Fruit fly (Drosophila melanogaster) whole organism, prepupa: ENCODE measurements around the gene alpha4GT2.

Experiments
- Blimp-1 ChIP-seq: fragments of 200-800 bp; sonication (Bioruptor generic); optimal IDR thresholded peaks from 3 replicates; lab custom pipeline; 2017; ENCODE audit warnings: missing biosample characterization, missing genetic modification characterization, mild to moderate bottlenecking, moderate library complexity, missing genetic modification reagents
- CG10631 ChIP-seq: fragments of 200-800 bp; sonication (Bioruptor generic); optimal IDR thresholded peaks from 2 replicates; lab custom pipeline; 2016; ENCODE audit warnings: missing biosample characterization, missing genetic modification characterization
- CG10669 ChIP-seq: fragments of 200-800 bp; sonication (Bioruptor generic); optimal IDR thresholded peaks from 3 replicates; lab custom pipeline; 2018; ENCODE audit warnings: missing biosample characterization, mild to moderate bottlenecking, missing genetic modification characterization, moderate library complexity
- CG11294 ChIP-seq: fragments of 200-800 bp; sonication (Bioruptor generic); IDR thresholded peaks from 2 replicates; pipeline ENCODE4 v1.3.6; 2022; ENCODE audit warnings: missing biosample characterization, missing genetic modification characterization
- CG11902 ChIP-seq: fragments of 200-800 bp; sonication (Bioruptor generic); optimal IDR thresholded peaks from 3 replicates; lab custom pipeline; 2016; ENCODE audit warnings: missing biosample characterization, missing genetic modification characterization
- CG3032 ChIP-seq: fragments of 200-800 bp; optimal IDR thresholded peaks from 2 replicates; lab custom pipeline; 2019; ENCODE audit warnings: missing biosample characterization, mild to moderate bottlenecking, missing genetic modification characterization, moderate library complexity
- CG31627 ChIP-seq: fragments of 200-800 bp; sonication (Bioruptor generic); optimal IDR thresholded peaks from 3 replicates; lab custom pipeline; 2016; ENCODE audit warnings: missing biosample characterization, missing genetic modification characterization
- CG32006 ChIP-seq: fragments of 200-800 bp; sonication (Bioruptor generic); optimal IDR thresholded peaks from 3 replicates; lab custom pipeline; 2017; ENCODE audit warnings: missing biosample characterization, mild to moderate bottlenecking, missing genetic modification characterization
- CG34406 ChIP-seq: fragments of 200-800 bp; sonication (Bioruptor generic); optimal IDR thresholded peaks from 3 replicates; lab custom pipeline; 2016; ENCODE audit warnings: missing biosample characterization, missing genetic modification characterization
- CG6276 ChIP-seq: fragments of 200-800 bp; sonication (Bioruptor generic); optimal IDR thresholded peaks from 2 replicates; lab custom pipeline; 2017; ENCODE audit warnings: missing biosample characterization, mild to moderate bottlenecking, missing genetic modification characterization
- CG6792 ChIP-seq: fragments of 200-800 bp; sonication (Bioruptor generic); optimal IDR thresholded peaks from 3 replicates; lab custom pipeline; 2016; ENCODE audit warnings: missing biosample characterization, missing genetic modification characterization
- CG6854 ChIP-seq: fragments of 200-800 bp; sonication (Bioruptor generic); optimal IDR thresholded peaks from 2 replicates; lab custom pipeline; 2017; ENCODE audit warnings: missing biosample characterization, mild to moderate bottlenecking, missing genetic modification characterization
- CG7368 ChIP-seq: fragments of 200-800 bp; sonication (Bioruptor generic); optimal IDR thresholded peaks from 3 replicates; lab custom pipeline; 2016; ENCODE audit warnings: missing biosample characterization, missing genetic modification characterization
- CG8119 ChIP-seq: fragments of 200-800 bp; sonication (Bioruptor generic); IDR thresholded peaks from 3 replicates; pipeline ENCODE4 v1.3.6; 2022; ENCODE audit warnings: missing biosample characterization, missing genetic modification characterization
- CG8319 ChIP-seq: fragments of 200-800 bp; sonication (Bioruptor generic); optimal IDR thresholded peaks from 3 replicates; lab custom pipeline; 2016; ENCODE audit warnings: missing biosample characterization, missing genetic modification characterization
- Eip75B ChIP-seq: fragments of 200-800 bp; sonication (Bioruptor generic); optimal IDR thresholded peaks from 3 replicates; lab custom pipeline; 2016; ENCODE audit warnings: missing biosample characterization, missing genetic modification characterization
- Eip78C ChIP-seq: fragments of 200-800 bp; sonication (Bioruptor generic); peaks from one replicate; lab custom pipeline; 2016; ENCODE audit warnings: missing biosample characterization, missing genetic modification characterization
- Eip93F ChIP-seq: fragments of 200-800 bp; sonication (Bioruptor generic); optimal IDR thresholded peaks from 2 replicates; lab custom pipeline; 2016; ENCODE audit warnings: missing biosample characterization, mild to moderate bottlenecking, missing genetic modification characterization
- Ets96B ChIP-seq: fragments of 200-800 bp; optimal IDR thresholded peaks from 2 replicates; lab custom pipeline; 2019; ENCODE audit warnings: missing biosample characterization, mild to moderate bottlenecking, missing genetic modification characterization, moderate library complexity
- Gug ChIP-seq: fragments of 200-800 bp; sonication (Bioruptor generic); IDR thresholded peaks from 2 replicates; pipeline ENCODE4 v1.3.6; 2022; ENCODE audit warnings: missing biosample characterization, missing genetic modification characterization
- Hr38 ChIP-seq: sonication (Bioruptor generic); optimal IDR thresholded peaks from 2 replicates; lab custom pipeline; 2016; ENCODE audit warnings: missing biosample characterization, missing genetic modification characterization
- Hr4 ChIP-seq: fragments of 200-800 bp; sonication (Bioruptor generic); optimal IDR thresholded peaks from 3 replicates; lab custom pipeline; 2016; ENCODE audit warnings: missing biosample characterization, missing genetic modification characterization
- Met ChIP-seq: fragments of 200-800 bp; sonication (Bioruptor generic); optimal IDR thresholded peaks from 3 replicates; lab custom pipeline; 2016; ENCODE audit warnings: missing biosample characterization, missing genetic modification characterization
- Smox ChIP-seq: fragments of 200-800 bp; sonication (Bioruptor generic); optimal IDR thresholded peaks from 3 replicates; lab custom pipeline; 2016; ENCODE audit warnings: missing biosample characterization, missing genetic modification characterization
- Sox102F ChIP-seq: fragments of 200-800 bp; sonication (Bioruptor generic); optimal IDR thresholded peaks from 2 replicates; lab custom pipeline; 2016; ENCODE audit warnings: missing biosample characterization, mild to moderate bottlenecking, missing genetic modification characterization
- Sox14 ChIP-seq: fragments of 200-800 bp; sonication (Bioruptor generic); optimal IDR thresholded peaks from 3 replicates; lab custom pipeline; 2016; ENCODE audit warnings: missing biosample characterization, missing genetic modification characterization
- Sox15 ChIP-seq: fragments of 200-800 bp; sonication (Bioruptor generic); optimal IDR thresholded peaks from 3 replicates; lab custom pipeline; 2016; ENCODE audit warnings: missing biosample characterization, missing genetic modification characterization
- acj6 ChIP-seq: fragments of 200-800 bp; sonication (Bioruptor generic); optimal IDR thresholded peaks from 3 replicates; lab custom pipeline; 2016; ENCODE audit warnings: missing biosample characterization, missing genetic modification characterization
- dac ChIP-seq: fragments of 200-800 bp; sonication (Bioruptor generic); optimal IDR thresholded peaks from 2 replicates; lab custom pipeline; 2017; ENCODE audit warnings: missing biosample characterization, mild to moderate bottlenecking, missing genetic modification characterization
- dsx ChIP-seq: fragments of 200-800 bp; optimal IDR thresholded peaks from 3 replicates; lab custom pipeline; 2019; ENCODE audit warnings: missing biosample characterization, mild to moderate bottlenecking, missing genetic modification characterization, moderate library complexity; ENCODE audit not compliant: poor library complexity, severe bottlenecking
- eg ChIP-seq: fragments of 200-800 bp; sonication (Bioruptor generic); IDR thresholded peaks from 3 replicates; pipeline ENCODE4 v1.3.6; 2022; ENCODE audit warnings: missing biosample characterization, missing genetic modification characterization
- esn ChIP-seq: fragments of 200-800 bp; sonication (Bioruptor generic); optimal IDR thresholded peaks from 2 replicates; lab custom pipeline; 2016; ENCODE audit warnings: missing biosample characterization, mild to moderate bottlenecking, missing genetic modification characterization, moderate library complexity
- fd85E ChIP-seq: fragments of 200-800 bp; sonication (Bioruptor generic); optimal IDR thresholded peaks from 3 replicates; lab custom pipeline; 2016; ENCODE audit warnings: missing biosample characterization, missing genetic modification characterization
- pdm3 ChIP-seq: fragments of 200-800 bp; sonication (Bioruptor generic); optimal IDR thresholded peaks from 3 replicates; lab custom pipeline; 2016; ENCODE audit warnings: missing biosample characterization, missing genetic modification characterization
- spab ChIP-seq: fragments of 200-800 bp; sonication (Bioruptor generic); optimal IDR thresholded peaks from 2 replicates; lab custom pipeline; 2017; ENCODE audit warnings: missing biosample characterization, mild to moderate bottlenecking, missing genetic modification characterization, missing genetic modification reagents
- ss ChIP-seq, 2 experiments: fragments of 200-800 bp; sonication (Bioruptor generic); optimal IDR thresholded peaks; 2 replicates in 1 of 2; 3 replicates in 1 of 2; lab custom pipeline; 2017 to 2018; ENCODE audit warnings: mild to moderate bottlenecking in 2 of 2, missing biosample characterization in 2 of 2, missing genetic modification characterization in 2 of 2, moderate library complexity in 1 of 2
- svp ChIP-seq: fragments of 200-800 bp; sonication (Bioruptor generic); peaks from one replicate; lab custom pipeline; 2016; ENCODE audit warnings: missing biosample characterization, missing genetic modification characterization
- topi ChIP-seq: fragments of 200-800 bp; sonication (Bioruptor generic); optimal IDR thresholded peaks from 3 replicates; lab custom pipeline; 2016; ENCODE audit warnings: missing biosample characterization, missing genetic modification characterization
- vri ChIP-seq: fragments of 200-800 bp; sonication (Bioruptor generic); optimal IDR thresholded peaks from 3 replicates; lab custom pipeline; 2016; ENCODE audit warnings: missing biosample characterization, mild to moderate bottlenecking, missing genetic modification characterization

alpha4GT2 gene

DNA sequence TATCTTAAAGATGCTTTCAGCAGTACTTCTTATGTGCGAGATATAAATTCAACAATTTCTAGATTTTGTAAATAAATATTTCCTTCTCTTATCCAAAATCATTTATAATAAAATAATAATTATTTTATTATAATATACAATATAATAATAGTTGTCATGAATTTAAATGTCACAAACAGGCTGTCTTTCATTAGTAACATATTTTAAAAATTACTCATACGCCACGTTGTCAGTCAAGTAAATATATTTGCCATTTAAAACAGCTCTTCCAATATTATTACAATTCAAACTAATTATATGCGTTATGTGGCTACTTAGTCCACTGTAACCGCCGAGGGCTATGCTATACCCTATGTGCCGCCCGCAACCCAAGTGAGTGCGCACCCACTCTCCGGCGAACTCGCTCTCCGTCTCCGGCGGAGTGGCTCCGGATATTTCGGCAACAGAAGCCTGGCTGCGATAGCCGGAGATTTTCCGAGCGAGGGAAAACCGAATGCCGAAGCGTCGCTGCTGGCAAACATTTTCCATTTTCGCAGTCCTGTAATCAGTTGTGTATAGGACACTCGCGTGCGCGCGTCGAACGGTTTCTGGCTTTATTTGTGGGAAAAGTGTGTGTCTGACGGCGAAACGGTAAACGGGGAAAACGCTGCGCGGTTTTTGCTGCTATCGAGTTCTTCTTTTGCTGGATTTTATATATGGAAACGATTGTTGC, 23.7 kb downstream of the alpha4GT2 start, which contains the start of gene CG5890:
Gene CG5890, plus strand, starts transcription at position 561 of the 712 bp plus-strand sequence.
- TF ChIP-seq ss (GFP tag; optimal IDR thresholded peaks at IDR 0.05; lab: Kevin White, UChicago) (peak in 1 of 2 experiments; percentile 29), CG10631 (no peak), CG10669 (GFP tag; lab: Kevin White, UChicago) (peak; percentile 11), CG6792 (GFP tag; lab: Kevin White, UChicago) (no peak), CG32006 (GFP tag; lab: Kevin White, UChicago) (peak; percentile 57), Smox (no peak), dsx (GFP tag; lab: Kevin White, UChicago) (no peak), Eip78C (GFP tag; lab: Kevin White, UChicago) (peak; percentile 28), topi (GFP tag; lab: Kevin White, UChicago) (no peak), CG11902 (no peak), CG31627 (no peak), dac (no peak), eg (GFP tag; lab: Robert Waterston, UW) (no peak), CG7368 (GFP tag; lab: Kevin White, UChicago) (no peak), CG8319 (GFP tag; lab: Kevin White, UChicago) (no peak)

DNA sequence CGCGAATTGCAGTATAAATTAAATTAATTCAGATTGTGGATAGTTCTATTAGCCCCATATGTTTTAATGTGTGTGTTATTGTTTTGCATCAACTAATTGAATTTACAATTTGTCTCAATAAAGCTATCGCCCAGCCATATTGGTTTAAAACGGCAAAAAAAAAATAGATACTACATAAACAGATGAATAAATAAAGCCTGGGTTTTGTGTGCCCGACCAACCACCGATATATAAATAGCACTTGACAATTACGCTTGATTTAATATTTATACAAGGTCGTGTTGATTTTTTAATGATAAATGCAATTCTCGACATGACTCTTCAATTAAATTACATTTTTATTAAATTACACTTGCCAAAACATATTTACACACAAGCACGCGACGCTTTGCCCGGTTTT, 38.4 kb downstream of the alpha4GT2 start:
- TF ChIP-seq CG34406 (GFP tag; lab: Kevin White, UChicago) (no peak), Eip78C (GFP tag; lab: Kevin White, UChicago) (no peak), CG6854 (GFP tag; lab: Kevin White, UChicago) (no peak), CG10631 (no peak), Eip93F (GFP tag; lab: Kevin White, UChicago) (no peak), Sox14 (GFP tag; lab: Kevin White, UChicago) (no peak), CG6792 (GFP tag; lab: Kevin White, UChicago) (no peak), Sox15 (GFP tag; lab: Kevin White, UChicago) (no peak), CG3032 (tag; lab: Kevin White, UChicago) (no peak), CG11294 (no peak), spab (GFP tag; lab: Kevin White, UChicago) (no peak), Eip75B (no peak), esn (GFP tag; lab: Kevin White, UChicago) (no peak), Ets96B (tag; lab: Kevin White, UChicago) (no peak)

DNA sequence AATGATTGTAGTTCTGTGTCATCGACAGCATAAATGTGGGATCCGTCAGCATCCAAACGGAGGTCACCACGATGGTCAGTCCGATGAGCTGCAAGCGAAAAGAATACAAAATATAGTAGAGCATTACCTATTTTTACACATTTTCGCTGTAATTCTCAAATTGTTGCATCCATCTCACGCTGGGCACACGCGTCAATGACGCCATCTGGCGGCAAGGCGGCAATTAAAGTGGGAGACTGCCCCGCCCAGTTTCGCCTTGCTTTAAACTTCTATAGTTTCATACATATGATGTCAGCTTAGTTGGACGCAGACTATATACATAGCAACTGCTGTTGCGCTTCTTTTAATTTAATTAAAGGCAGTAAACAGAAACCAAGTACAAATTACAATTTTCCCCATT, 44.6 kb downstream of the alpha4GT2 start:
- TF ChIP-seq CG11294 (no peak), Sox102F (GFP tag; lab: Kevin White, UChicago) (no peak), Hr4 (GFP tag; lab: Kevin White, UChicago) (no peak), Met (GFP tag; lab: Kevin White, UChicago) (no peak), Hr38 (no peak), Blimp-1 (GFP tag; lab: Kevin White, UChicago) (no peak), pdm3 (GFP tag; lab: Kevin White, UChicago) (no peak), CG34406 (GFP tag; lab: Kevin White, UChicago) (no peak), dac (no peak), Eip93F (GFP tag; lab: Kevin White, UChicago) (no peak), acj6 (no peak), CG6276 (no peak), CG11902 (no peak), CG32006 (GFP tag; lab: Kevin White, UChicago) (no peak), Eip75B (no peak), topi (GFP tag; lab: Kevin White, UChicago) (no peak)

DNA sequence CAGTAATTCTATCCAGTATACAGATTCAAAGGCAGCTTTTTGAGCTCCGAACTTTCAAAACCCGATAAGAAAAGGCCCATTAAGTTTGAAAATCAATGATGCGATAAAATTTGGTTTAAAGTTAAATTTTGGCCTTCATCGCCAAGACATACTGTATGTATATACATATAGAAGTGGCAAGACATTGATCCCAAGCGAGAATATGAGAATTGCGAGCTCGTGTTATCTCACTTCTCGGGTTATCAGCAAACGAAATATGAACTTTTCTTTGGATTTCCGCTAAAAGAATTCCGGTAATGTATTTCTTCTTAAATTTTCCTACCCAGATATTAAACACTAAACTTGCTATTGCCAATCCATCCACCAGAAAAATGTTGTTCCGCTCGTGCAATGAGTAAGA, 45.0 kb downstream of the alpha4GT2 start:
- TF ChIP-seq vri (GFP tag; lab: Kevin White, UChicago) = no peak
- TF ChIP-seq pdm3 (GFP tag; lab: Kevin White, UChicago) = peak; percentile 22
- TF ChIP-seq Sox15 (GFP tag; lab: Kevin White, UChicago) = no peak
- TF ChIP-seq Eip78C (GFP tag; lab: Kevin White, UChicago) = peak; percentile 31
- peak; percentile 13 for TF ChIP-seq Hr4 (GFP tag; lab: Kevin White, UChicago)
- TF ChIP-seq CG8119 = peak; percentile 43; the same call in 1 of the 3 replicates
- peak; percentile 93 for TF ChIP-seq svp
- no peak for TF ChIP-seq Gug (GFP tag; lab: Robert Waterston, UW)
- no peak for TF ChIP-seq ss (GFP tag; optimal IDR thresholded peaks at IDR 0.05; lab: Kevin White, UChicago)
- no peak for TF ChIP-seq CG10631
- TF ChIP-seq fd85E (GFP tag; lab: Kevin White, UChicago) = no peak
